Worm (Caenorhabditis elegans) whole organism, early embryonic: ENCODE measurements around the gene scl-25.

Source experiments
- B0310.2 ChIP-seq: sonication (generic microtip); optimal IDR thresholded peaks from 2 replicates; lab custom pipeline; 2016; ENCODE audit warnings: mild to moderate bottlenecking, missing genetic modification characterization, missing compliant biosample characterization
- ceh-13 ChIP-seq: fragments of 200-800 bp; sonication (Bioruptor generic); optimal IDR thresholded peaks from 2 replicates; lab custom pipeline; 2018; ENCODE audit warnings: mild to moderate bottlenecking, missing genetic modification characterization, missing compliant biosample characterization
- ceh-36 ChIP-seq: sonication (generic microtip); optimal IDR thresholded peaks from 2 replicates; lab custom pipeline; 2016; ENCODE audit warnings: missing genetic modification characterization, inconsistent platforms, missing compliant biosample characterization
- flt-1 ChIP-seq: fragments of 200-800 bp; sonication (Bioruptor generic); IDR thresholded peaks from 2 replicates; pipeline ENCODE4 v1.3.6; 2022; ENCODE audit warnings: missing genetic modification characterization, missing compliant biosample characterization
- hmbx-1 ChIP-seq: sonication (generic microtip); optimal IDR thresholded peaks from 2 replicates; lab custom pipeline; 2016; ENCODE audit warnings: mild to moderate bottlenecking, missing genetic modification characterization, missing compliant biosample characterization
- pes-1 ChIP-seq: fragments of 200-800 bp; sonication (Bioruptor generic); IDR thresholded peaks from 2 replicates; pipeline ENCODE4 v1.3.6; 2022; ENCODE audit warnings: missing genetic modification reagents, missing genetic modification characterization, missing compliant biosample characterization

DNA sequence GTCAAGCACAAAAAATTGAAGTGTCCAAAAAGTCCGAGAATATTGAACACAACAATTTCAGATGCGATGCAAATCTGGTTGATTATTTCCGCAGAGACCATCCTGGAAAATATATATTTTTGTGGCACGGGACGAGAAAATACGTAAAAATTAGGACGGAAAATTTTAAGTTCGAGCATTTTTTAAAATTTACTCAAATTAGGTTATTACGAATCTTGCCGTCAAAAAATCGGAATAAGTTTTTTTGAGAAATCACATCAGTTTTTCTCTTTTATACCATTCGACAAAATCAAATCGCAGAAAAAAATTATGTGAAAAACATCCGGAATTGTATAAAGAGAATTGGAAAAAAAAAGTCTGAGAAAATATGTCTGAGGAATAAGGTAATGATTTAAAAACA is 47.5 kb upstream of the scl-25 start, which contains the start of gene srsx-1:
- TF ChIP-seq hmbx-1 (tag; lab: Kevin White, UChicago) (no peak), B0310.2 (tag; lab: Kevin White, UChicago) (no peak), pes-1 (no peak), ceh-13 (GFP tag; lab: Kevin White, UChicago) (no peak), ceh-36 (tag; lab: Kevin White, UChicago) (no peak), flt-1 (GFP tag; lab: Robert Waterston, UW) (no peak)
